Fruit fly (Drosophila melanogaster) whole organism, embryonic: ENCODE measurements around the gene CG6409.

Experiments
- Antp ChIP-seq: fragments of 200-800 bp; sonication (Bioruptor generic); optimal IDR thresholded peaks from 3 replicates; lab custom pipeline; 2016; ENCODE audit warnings: missing biosample characterization, missing genetic modification characterization
- Atf-2 ChIP-seq: fragments of 200-800 bp; sonication (Bioruptor generic); optimal IDR thresholded peaks from 2 replicates; lab custom pipeline; 2016; ENCODE audit warnings: missing biosample characterization, missing genetic modification characterization
- B-H2 ChIP-seq: fragments of 200-800 bp; sonication (Bioruptor generic); optimal IDR thresholded peaks from 2 replicates; lab custom pipeline; 2018; ENCODE audit warnings: missing biosample characterization, mild to moderate bottlenecking, missing genetic modification characterization
- C15 ChIP-seq: fragments of 200-800 bp; sonication (Bioruptor generic); IDR thresholded peaks from 3 replicates; pipeline ENCODE4 v1.3.6; 2022; ENCODE audit warnings: missing biosample characterization, missing genetic modification characterization
- CG12236 ChIP-seq: fragments of 200-800 bp; sonication (Bioruptor generic); optimal IDR thresholded peaks from 2 replicates; lab custom pipeline; 2016; ENCODE audit warnings: missing biosample characterization, missing genetic modification characterization
- CG14014 ChIP-seq: fragments of 200-800 bp; sonication (Bioruptor generic); IDR thresholded peaks from 2 replicates; pipeline ENCODE4 v1.3.6; 2022; ENCODE audit warnings: missing biosample characterization, missing genetic modification characterization
- CG14667 ChIP-seq: fragments of 200-800 bp; sonication (Bioruptor generic); IDR thresholded peaks from 2 replicates; pipeline ENCODE4 v1.3.6; 2022; ENCODE audit warnings: missing biosample characterization, missing genetic modification characterization
- CG15269 ChIP-seq: fragments of 200-800 bp; sonication (Bioruptor generic); optimal IDR thresholded peaks from 2 replicates; lab custom pipeline; 2018; ENCODE audit warnings: missing biosample characterization, mild to moderate bottlenecking, missing genetic modification characterization, moderate library complexity
- CG18619 ChIP-seq: fragments of 200-800 bp; sonication (Bioruptor generic); optimal IDR thresholded peaks from 3 replicates; lab custom pipeline; 2017; ENCODE audit warnings: missing biosample characterization, mild to moderate bottlenecking, missing genetic modification characterization
- CG31388 ChIP-seq: fragments of 200-800 bp; sonication (Bioruptor generic); optimal IDR thresholded peaks from 2 replicates; lab custom pipeline; 2016; ENCODE audit warnings: missing biosample characterization, missing genetic modification characterization
- CG3847 ChIP-seq: fragments of 200-800 bp; sonication (Bioruptor generic); IDR thresholded peaks from 2 replicates; pipeline ENCODE4 v1.3.6; 2022; ENCODE audit warnings: missing biosample characterization, missing genetic modification characterization
- CG4328 ChIP-seq: fragments of 200-800 bp; sonication (Bioruptor generic); optimal IDR thresholded peaks from 3 replicates; lab custom pipeline; 2017; ENCODE audit warnings: missing biosample characterization, missing genetic modification reagents, missing genetic modification characterization
- CG43689 ChIP-seq: fragments of 200-800 bp; sonication (Bioruptor generic); IDR thresholded peaks from 2 replicates; pipeline ENCODE4 v1.3.6; 2022; ENCODE audit warnings: missing biosample characterization, missing genetic modification characterization
- CG6854 ChIP-seq: fragments of 200-800 bp; sonication (Bioruptor generic); optimal IDR thresholded peaks from 3 replicates; lab custom pipeline; 2017; ENCODE audit warnings: missing biosample characterization, mild to moderate bottlenecking, missing genetic modification characterization
- CG7839 ChIP-seq: fragments of 200-800 bp; sonication (Bioruptor generic); optimal IDR thresholded peaks from 3 replicates; lab custom pipeline; 2018; ENCODE audit warnings: missing biosample characterization, mild to moderate bottlenecking, missing genetic modification characterization, moderate library complexity
- CG7987 ChIP-seq: fragments of 200-800 bp; sonication (Bioruptor generic); optimal IDR thresholded peaks from 2 replicates; lab custom pipeline; 2018; ENCODE audit warnings: missing biosample characterization, mild to moderate bottlenecking, missing genetic modification characterization, moderate library complexity
- CG9609 ChIP-seq: fragments of 200-800 bp; sonication (Bioruptor generic); optimal IDR thresholded peaks from 3 replicates; lab custom pipeline; 2016; ENCODE audit warnings: missing biosample characterization, missing genetic modification characterization
- CG9817 ChIP-seq: fragments of 200-800 bp; sonication (Bioruptor generic); optimal IDR thresholded peaks from 2 replicates; lab custom pipeline; 2018; ENCODE audit warnings: missing biosample characterization, mild to moderate bottlenecking, missing genetic modification characterization, moderate library complexity
- Deaf1 ChIP-seq: fragments of 200-800 bp; optimal IDR thresholded peaks from 3 replicates; lab custom pipeline; 2019; ENCODE audit warnings: missing biosample characterization, mild to moderate bottlenecking, missing genetic modification characterization, moderate library complexity
- Dll ChIP-seq: fragments of 200-800 bp; sonication (Bioruptor generic); IDR thresholded peaks from 4 replicates; pipeline ENCODE4 v1.3.6; 2022; ENCODE audit warnings: missing biosample characterization, missing genetic modification characterization; ENCODE audit not compliant: partially characterized antibody
- Fer3 ChIP-seq: fragments of 200-800 bp; sonication (Bioruptor generic); optimal IDR thresholded peaks from 2 replicates; lab custom pipeline; 2018; ENCODE audit warnings: missing biosample characterization, mild to moderate bottlenecking, missing genetic modification characterization, moderate library complexity
- Hand ChIP-seq: fragments of 200-800 bp; sonication (Bioruptor generic); optimal IDR thresholded peaks from 2 replicates; lab custom pipeline; 2017; ENCODE audit warnings: mild to moderate bottlenecking, missing biosample characterization, missing genetic modification reagents, missing genetic modification characterization
- Jarid2 ChIP-seq: fragments of 200-800 bp; sonication (Bioruptor generic); optimal IDR thresholded peaks from 3 replicates; lab custom pipeline; 2017; ENCODE audit warnings: mild to moderate bottlenecking, missing biosample characterization, missing genetic modification reagents, missing genetic modification characterization
- NC2α ChIP-seq: fragments of 200-800 bp; sonication (Bioruptor generic); optimal IDR thresholded peaks from 2 replicates; lab custom pipeline; 2016; ENCODE audit warnings: missing biosample characterization, missing genetic modification characterization
- Nf-YA ChIP-seq: fragments of 200-800 bp; sonication (Bioruptor generic); IDR thresholded peaks from 2 replicates; pipeline ENCODE4 v1.3.6; 2022; ENCODE audit warnings: missing biosample characterization, missing genetic modification characterization
- Opbp ChIP-seq: fragments of 200-800 bp; sonication (Bioruptor generic); IDR thresholded peaks from 3 replicates; pipeline ENCODE4 v1.3.6; 2022; ENCODE audit warnings: missing biosample characterization, missing genetic modification characterization; ENCODE audit not compliant: partially characterized antibody
- Rx ChIP-seq: fragments of 200-800 bp; sonication (Bioruptor generic); IDR thresholded peaks from 2 replicates; pipeline ENCODE4 v1.3.6; 2022; ENCODE audit warnings: missing biosample characterization, missing genetic modification characterization
- Vsx1 ChIP-seq: fragments of 200-800 bp; sonication (Bioruptor generic); optimal IDR thresholded peaks from 2 replicates; lab custom pipeline; 2017; ENCODE audit warnings: missing biosample characterization, mild to moderate bottlenecking, missing genetic modification characterization, missing genetic modification reagents
- al ChIP-seq: fragments of 200-800 bp; sonication (Bioruptor generic); IDR thresholded peaks from 2 replicates; pipeline ENCODE4 v1.3.6; 2022; ENCODE audit warnings: missing biosample characterization, missing genetic modification characterization
- amos ChIP-seq: fragments of 200-800 bp; sonication (Bioruptor generic); IDR thresholded peaks from 2 replicates; pipeline ENCODE4 v1.3.6; 2022; ENCODE audit warnings: missing biosample characterization, missing genetic modification characterization; ENCODE audit not compliant: partially characterized antibody
- crp ChIP-seq, 2 experiments: fragments of 200-800 bp; sonication (Bioruptor generic); optimal IDR thresholded peaks; 2 replicates in 1 of 2; 3 replicates in 1 of 2; lab custom pipeline; 2017; ENCODE audit warnings: missing biosample characterization in 2 of 2, missing genetic modification characterization in 2 of 2, mild to moderate bottlenecking in 1 of 2, moderate library complexity in 1 of 2
- dimm ChIP-seq: fragments of 200-800 bp; sonication (Bioruptor generic); IDR thresholded peaks from 2 replicates; pipeline ENCODE4 v1.3.6; 2022; ENCODE audit warnings: missing biosample characterization, missing genetic modification characterization
- dpn ChIP-seq, 2 experiments: fragments of 200-800 bp; sonication (Bioruptor generic); optimal IDR thresholded peaks; 3 replicates each; lab custom pipeline; 2016; ENCODE audit warnings: missing biosample characterization in 2 of 2, missing genetic modification characterization in 2 of 2
- esg ChIP-seq: fragments of 200-800 bp; sonication (Bioruptor generic); conservative IDR thresholded peaks from 2 replicates; pipeline ENCODE4 v1.3.6; 2022; ENCODE audit warnings: missing biosample characterization, missing genetic modification characterization
- gsb ChIP-seq: fragments of 200-800 bp; sonication (Bioruptor generic); IDR thresholded peaks from 2 replicates; pipeline ENCODE4 v1.3.6; 2022; ENCODE audit warnings: missing biosample characterization, missing genetic modification characterization
- gsb-n ChIP-seq: fragments of 200-800 bp; sonication (Bioruptor generic); optimal IDR thresholded peaks from 3 replicates; lab custom pipeline; 2018; ENCODE audit warnings: missing biosample characterization, mild to moderate bottlenecking, missing genetic modification characterization
- her ChIP-seq: fragments of 200-800 bp; sonication (Bioruptor generic); optimal IDR thresholded peaks from 2 replicates; lab custom pipeline; 2016; ENCODE audit warnings: missing biosample characterization, missing genetic modification characterization
- jing ChIP-seq: fragments of 200-800 bp; sonication (Bioruptor generic); optimal IDR thresholded peaks from 2 replicates; lab custom pipeline; 2018; ENCODE audit warnings: missing biosample characterization, mild to moderate bottlenecking, missing genetic modification characterization
- oc ChIP-seq: fragments of 200-800 bp; sonication (Bioruptor generic); optimal IDR thresholded peaks from 2 replicates; lab custom pipeline; 2018; ENCODE audit warnings: missing biosample characterization, mild to moderate bottlenecking, missing genetic modification characterization, moderate library complexity
- odd ChIP-seq: fragments of 200-800 bp; sonication (Bioruptor generic); optimal IDR thresholded peaks from 2 replicates; lab custom pipeline; 2017; ENCODE audit warnings: missing biosample characterization, mild to moderate bottlenecking, missing genetic modification characterization
- onecut ChIP-seq: fragments of 200-800 bp; sonication (Bioruptor generic); IDR thresholded peaks from 2 replicates; pipeline ENCODE4 v1.3.6; 2022; ENCODE audit warnings: missing biosample characterization, missing genetic modification characterization
- pho ChIP-seq: fragments of 200-800 bp; sonication (Bioruptor generic); optimal IDR thresholded peaks from 2 replicates; lab custom pipeline; 2016; ENCODE audit warnings: missing biosample characterization, missing genetic modification characterization
- ranshi ChIP-seq: fragments of 200-800 bp; sonication (Bioruptor generic); IDR thresholded peaks from 2 replicates; pipeline ENCODE4 v1.3.6; 2022; ENCODE audit warnings: missing biosample characterization, missing genetic modification characterization
- row ChIP-seq: fragments of 200-800 bp; sonication (Bioruptor generic); IDR thresholded peaks from 3 replicates; pipeline ENCODE4 v1.3.6; 2022; ENCODE audit warnings: missing biosample characterization, missing genetic modification characterization
- slou ChIP-seq: fragments of 200-800 bp; sonication (Bioruptor generic); optimal IDR thresholded peaks from 3 replicates; lab custom pipeline; 2016; ENCODE audit warnings: missing biosample characterization, missing genetic modification characterization
- sna ChIP-seq: fragments of 200-800 bp; sonication (Bioruptor generic); IDR thresholded peaks from 2 replicates; pipeline ENCODE4 v1.3.6; 2022; ENCODE audit warnings: missing biosample characterization, missing genetic modification characterization; ENCODE audit not compliant: partially characterized antibody
- tll ChIP-seq, 2 experiments: fragments of 200-800 bp in 1 of 2; fragments of >200 bp in 1 of 2; sonication (Bioruptor generic) in 1 of 2; optimal IDR thresholded peaks; 2 replicates each; lab custom pipeline; 2017 to 2019; ENCODE audit warnings: missing biosample characterization in 2 of 2, missing genetic modification characterization in 2 of 2, mild to moderate bottlenecking in 1 of 2, moderate library complexity in 1 of 2
- unpg ChIP-seq: fragments of 200-800 bp; sonication (Bioruptor generic); optimal IDR thresholded peaks from 3 replicates; lab custom pipeline; 2018; ENCODE audit warnings: missing biosample characterization, mild to moderate bottlenecking, missing genetic modification characterization, moderate library complexity
- yki ChIP-seq: fragments of >200 bp; optimal IDR thresholded peaks from 3 replicates; lab custom pipeline; 2018
- zfh2 ChIP-seq: fragments of 200-800 bp; sonication (Bioruptor generic); optimal IDR thresholded peaks from 2 replicates; lab custom pipeline; 2016; ENCODE audit warnings: missing biosample characterization, missing genetic modification characterization

The CG6409 gene

dm6 chr3L:10893156-10893784 lies 11.1 kb upstream of the CG6409 start (continued):
- TF ChIP-seq ranshi (no peak), CG9817 (tag; lab: Kevin White, UChicago) (no peak), pho (GFP tag; lab: Kevin White, UChicago) (no peak), Nf-YA (GFP tag; lab: Robert Waterston, UW) (no peak), NC2α (GFP tag; lab: Kevin White, UChicago) (no peak), Atf-2 (no peak), CG7987 (GFP tag; lab: Kevin White, UChicago) (no peak), Hand (no peak), CG6854 (GFP tag; lab: Kevin White, UChicago) (no peak), esg (GFP tag; lab: Robert Waterston, UW) (0 out of 2 replicates have a peak, but pooled peaks have one; percentile 19), CG9609 (GFP tag; lab: Kevin White, UChicago) (no peak), CG14014 (GFP tag; lab: Robert Waterston, UW) (no peak), al (GFP tag; lab: Robert Waterston, UW) (peak; percentile 39; the same call in 1 of the 2 replicates), gsb-n (tag; lab: Kevin White, UChicago) (peak; percentile 65), CG12236 (GFP tag; lab: Kevin White, UChicago) (no peak), dpn (GFP tag; optimal IDR thresholded peaks at IDR 0.05; lab: Kevin White, UChicago) (peak in 1 of 2 experiments; percentile 40), CG43689 (GFP tag; lab: Robert Waterston, UW) (no peak), Opbp (GFP tag; lab: Robert Waterston, UW) (no peak), jing (no peak), unpg (peak; percentile 40), zfh2 (no peak), C15 (GFP tag; lab: Robert Waterston, UW) (no peak), crp (GFP tag; optimal IDR thresholded peaks at IDR 0.05; lab: Kevin White, UChicago) (no peak), row (GFP tag; lab: Robert Waterston, UW) (peak; percentile 63), CG4328 (GFP tag; lab: Kevin White, UChicago) (no peak), dimm (GFP tag; lab: Robert Waterston, UW) (no peak), CG18619 (GFP tag; lab: Kevin White, UChicago) (peak; percentile 39), Fer3 (tag; lab: Kevin White, UChicago) (peak; percentile 41), gsb (GFP tag; lab: Robert Waterston, UW) (no peak), CG15269 (tag; lab: Kevin White, UChicago) (peak; percentile 65), Vsx1 (peak; percentile 39), Dll (no peak), Jarid2 (GFP tag; lab: Kevin White, UChicago) (no peak), tll (GFP tag; optimal IDR thresholded peaks at IDR 0.05; lab: Kevin White, UChicago) (no peak), amos (no peak; the same call in 1 of the 2 replicates), Antp (no peak), onecut (GFP tag; lab: Robert Waterston, UW) (no peak), oc (tag; lab: Kevin White, UChicago) (peak; percentile 59), CG3847 (GFP tag; lab: Robert Waterston, UW) (0 out of 2 replicates have a peak, but pooled peaks have one; percentile 18), odd (GFP tag; lab: Kevin White, UChicago) (peak; percentile 62), B-H2 (GFP tag; lab: Kevin White, UChicago) (peak; percentile 60), slou (no peak), Rx (GFP tag; lab: Robert Waterston, UW) (no peak), her (GFP tag; lab: Kevin White, UChicago) (no peak), CG31388 (no peak), Deaf1 (tag; lab: Kevin White, UChicago) (peak; percentile 39), CG7839 (tag; lab: Kevin White, UChicago) (peak; percentile 76), yki (lab: Kevin White, UChicago) (no peak), CG14667 (GFP tag; lab: Robert Waterston, UW) (no peak), sna (GFP tag; lab: Robert Waterston, UW) (no peak)
